Fruit fly (Drosophila melanogaster): Measurements from ENCODE around the gene CG10254.

The CG10254 gene

DNA sequence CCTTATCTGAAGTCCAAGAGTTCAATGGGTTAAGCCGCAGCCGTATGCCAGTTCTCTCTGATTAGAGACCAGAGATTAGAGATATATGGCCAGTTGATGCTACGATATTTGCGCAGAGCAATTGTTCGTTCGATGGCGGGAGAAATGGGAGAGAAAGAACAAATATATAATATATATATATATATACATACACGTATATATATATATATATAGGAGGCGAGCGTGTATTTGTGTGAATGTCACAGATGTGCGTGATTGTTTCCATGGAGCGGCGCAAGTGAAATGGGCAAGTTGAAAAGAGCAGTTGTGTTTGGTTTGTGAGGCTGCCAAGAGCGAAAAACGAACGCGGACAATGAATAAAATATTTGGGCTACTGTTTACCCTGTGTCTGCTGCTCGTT lies 17.7 kb downstream of the CG10254 start, which contains the start of gene GILT3:
Gene GILT3 (plus strand): TSS at position 301 of the 400 bp plus-strand sequence.
- TF ChIP-seq pan (optimal IDR thresholded peaks at IDR 0.05), result no peak
- no peak for TF ChIP-seq Myc (optimal IDR thresholded peaks at IDR 0.05)
- no peak for TF ChIP-seq N (GFP tag; optimal IDR thresholded peaks at IDR 0.05)
- no peak for TF ChIP-seq Dif (GFP tag; optimal IDR thresholded peaks at IDR 0.05; ENCODE audit: partially characterized antibody)
- no peak for TF ChIP-seq OdsH (GFP tag; optimal IDR thresholded peaks at IDR 0.05)
- no peak for TF ChIP-seq Rel (GFP tag; optimal IDR thresholded peaks at IDR 0.05)
- no peak for TF ChIP-seq Rel (tag; optimal IDR thresholded peaks at IDR 0.05)
- no peak for TF ChIP-seq sage (GFP tag; optimal IDR thresholded peaks at IDR 0.05)
- no peak for TF ChIP-seq Jra (GFP tag; optimal IDR thresholded peaks at IDR 0.05)
- no peak for TF ChIP-seq h (GFP tag; optimal IDR thresholded peaks at IDR 0.05)
- TF ChIP-seq foxo (GFP tag; optimal IDR thresholded peaks at IDR 0.05), result no peak
- no peak for TF ChIP-seq Mio (GFP tag; optimal IDR thresholded peaks at IDR 0.05)
- no peak for TF ChIP-seq GATAd (GFP tag; optimal IDR thresholded peaks at IDR 0.05)
- no peak for TF ChIP-seq rgr (GFP tag; optimal IDR thresholded peaks at IDR 0.05)
- TF ChIP-seq brk (GFP tag; optimal IDR thresholded peaks at IDR 0.05), result no peak
- TF ChIP-seq usp (GFP tag; optimal IDR thresholded peaks at IDR 0.05), result no peak
- TF ChIP-seq dl (GFP tag; optimal IDR thresholded peaks at IDR 0.05; ENCODE audit: insufficient read depth in 1 of 2, partially characterized antibody in 2 of 2), result no peak

DNA sequence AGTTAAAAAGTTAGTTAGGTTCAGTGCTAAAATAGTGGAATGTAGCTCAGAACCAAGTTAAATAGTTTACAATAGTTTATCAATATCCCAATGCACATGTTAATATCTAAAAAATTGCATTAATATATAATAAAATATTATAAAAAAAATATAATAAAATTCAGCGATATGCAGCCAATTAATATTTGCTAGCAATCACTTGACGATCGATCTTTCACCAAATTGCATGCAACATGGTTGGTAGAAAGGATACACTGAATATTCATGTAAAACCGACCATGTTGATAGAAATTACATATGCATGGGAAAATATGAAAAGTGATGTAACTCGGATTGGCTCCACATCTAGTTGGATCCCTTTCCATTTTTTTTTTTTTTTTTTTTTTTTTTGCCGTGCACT lies 19.1 kb downstream of the CG10254 start:
- TF ChIP-seq jim (GFP tag; optimal IDR thresholded peaks at IDR 0.05), result no peak
- no peak for TF ChIP-seq Dif (GFP tag; optimal IDR thresholded peaks at IDR 0.05; ENCODE audit: partially characterized antibody)
- no peak for TF ChIP-seq ey (GFP tag; optimal IDR thresholded peaks at IDR 0.05)
- no peak for TF ChIP-seq OdsH (GFP tag; optimal IDR thresholded peaks at IDR 0.05)
- no peak for TF ChIP-seq foxo (GFP tag; optimal IDR thresholded peaks at IDR 0.05)
- no peak for TF ChIP-seq Rel (GFP tag; optimal IDR thresholded peaks at IDR 0.05)
- TF ChIP-seq Rel (tag; optimal IDR thresholded peaks at IDR 0.05), result no peak
- TF ChIP-seq Hr83 (GFP tag; optimal IDR thresholded peaks at IDR 0.05; ENCODE audit: poor library complexity, severe bottlenecking), result no peak
- no peak for TF ChIP-seq lola (GFP tag; optimal IDR thresholded peaks at IDR 0.05)
- TF ChIP-seq brk (GFP tag; optimal IDR thresholded peaks at IDR 0.05), result no peak
- no peak for TF ChIP-seq Mio (GFP tag; optimal IDR thresholded peaks at IDR 0.05)
- TF ChIP-seq CrebA (GFP tag; optimal IDR thresholded peaks at IDR 0.05; ENCODE audit: borderline replicate concordance), result no peak
- no peak for TF ChIP-seq pan (optimal IDR thresholded peaks at IDR 0.05)
- TF ChIP-seq dsf (GFP tag; optimal IDR thresholded peaks at IDR 0.05; ENCODE audit: borderline replicate concordance), result no peak
- TF ChIP-seq dmrt93B (GFP tag; optimal IDR thresholded peaks at IDR 0.05), result no peak
- no peak for TF ChIP-seq Hnf4 (GFP tag; optimal IDR thresholded peaks at IDR 0.05)
- no peak for TF ChIP-seq Abd-B (GFP tag; optimal IDR thresholded peaks at IDR 0.05)
- TF ChIP-seq Vsx2 (GFP tag; optimal IDR thresholded peaks at IDR 0.05; ENCODE audit: partially characterized antibody), result no peak
- no peak for TF ChIP-seq Myc (optimal IDR thresholded peaks at IDR 0.05)
- TF ChIP-seq Jra (GFP tag; optimal IDR thresholded peaks at IDR 0.05), result no peak
- TF ChIP-seq rgr (GFP tag; optimal IDR thresholded peaks at IDR 0.05), result no peak

DNA sequence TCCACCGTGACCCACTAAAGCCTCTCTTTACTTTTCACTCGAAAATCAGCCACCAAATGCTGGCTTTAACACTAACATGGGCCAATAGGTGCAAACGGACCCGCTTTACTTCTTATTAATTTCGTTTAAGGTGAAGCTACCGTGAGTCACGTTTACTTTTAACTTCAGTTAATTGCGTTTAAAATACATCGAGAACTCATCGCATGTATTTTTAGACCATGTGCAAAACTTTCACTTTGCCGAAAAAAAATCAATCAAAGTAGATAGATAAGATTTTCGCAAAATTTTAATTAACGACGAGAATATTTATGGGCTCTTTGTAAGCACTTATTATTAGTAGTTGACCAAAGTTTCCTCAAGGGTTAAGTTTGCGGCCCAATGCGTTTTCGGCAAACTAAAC lies 20.4 kb downstream of the CG10254 start:
- TF ChIP-seq fru (GFP tag; optimal IDR thresholded peaks at IDR 0.05), result no peak
- no peak for TF ChIP-seq Dif (GFP tag; optimal IDR thresholded peaks at IDR 0.05; ENCODE audit: partially characterized antibody)
- TF ChIP-seq dl (GFP tag; optimal IDR thresholded peaks at IDR 0.05; ENCODE audit: insufficient read depth in 1 of 2, partially characterized antibody in 2 of 2), result no peak
- no peak for TF ChIP-seq CG32264 (GFP tag; optimal IDR thresholded peaks at IDR 0.05)
- TF ChIP-seq GATAd (GFP tag; optimal IDR thresholded peaks at IDR 0.05), result no peak
- no peak for TF ChIP-seq lola (GFP tag; optimal IDR thresholded peaks at IDR 0.05)
- TF ChIP-seq Hr83 (GFP tag; optimal IDR thresholded peaks at IDR 0.05; ENCODE audit: poor library complexity, severe bottlenecking), result no peak
- no peak for TF ChIP-seq sv (GFP tag; optimal IDR thresholded peaks at IDR 0.05)
- TF ChIP-seq rgr (GFP tag; optimal IDR thresholded peaks at IDR 0.05), result no peak
- no peak for TF ChIP-seq Jra (GFP tag; optimal IDR thresholded peaks at IDR 0.05)
- TF ChIP-seq dsf (GFP tag; optimal IDR thresholded peaks at IDR 0.05; ENCODE audit: borderline replicate concordance), result no peak
- no peak for TF ChIP-seq tai (GFP tag; optimal IDR thresholded peaks at IDR 0.05)
- TF ChIP-seq usp (GFP tag; optimal IDR thresholded peaks at IDR 0.05), result no peak
- TF ChIP-seq brk (GFP tag; optimal IDR thresholded peaks at IDR 0.05), result no peak
- no peak for TF ChIP-seq Dfd (GFP tag; optimal IDR thresholded peaks at IDR 0.05)
- no peak for TF ChIP-seq jim (GFP tag; optimal IDR thresholded peaks at IDR 0.05)
- TF ChIP-seq Vsx2 (GFP tag; optimal IDR thresholded peaks at IDR 0.05; ENCODE audit: partially characterized antibody), result no peak
- TF ChIP-seq foxo (GFP tag; optimal IDR thresholded peaks at IDR 0.05), result no peak

DNA sequence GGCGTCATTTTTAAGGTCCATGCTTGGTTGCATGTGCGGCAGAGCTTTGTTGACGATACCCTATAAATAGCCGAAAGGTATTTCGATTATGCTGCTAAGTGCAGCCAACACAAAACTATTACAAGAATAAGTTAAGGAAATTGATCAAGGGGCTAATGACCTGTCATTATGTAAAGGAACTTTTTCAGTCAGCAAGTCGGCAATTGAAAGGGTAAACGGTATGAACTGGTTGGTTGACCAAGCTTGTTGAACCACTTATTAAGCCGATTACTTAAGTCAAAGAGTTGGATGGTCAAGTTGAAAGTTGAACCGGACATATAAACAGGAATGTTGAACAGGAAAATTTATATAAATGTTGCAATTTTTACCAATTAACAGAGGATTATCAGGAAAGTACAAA lies 21.7 kb downstream of the CG10254 start:
- no peak for TF ChIP-seq usp (GFP tag; optimal IDR thresholded peaks at IDR 0.05)
- no peak for TF ChIP-seq h (GFP tag; optimal IDR thresholded peaks at IDR 0.05)
- no peak for TF ChIP-seq OdsH (GFP tag; optimal IDR thresholded peaks at IDR 0.05)
- no peak for TF ChIP-seq Mio (GFP tag; optimal IDR thresholded peaks at IDR 0.05)
- TF ChIP-seq dl (GFP tag; optimal IDR thresholded peaks at IDR 0.05; ENCODE audit: insufficient read depth in 1 of 2, partially characterized antibody in 2 of 2), result no peak
- TF ChIP-seq Abd-B (GFP tag; optimal IDR thresholded peaks at IDR 0.05), result no peak
- TF ChIP-seq foxo (GFP tag; optimal IDR thresholded peaks at IDR 0.05), result no peak
- no peak for TF ChIP-seq dsf (GFP tag; optimal IDR thresholded peaks at IDR 0.05; ENCODE audit: borderline replicate concordance)

All from whole organism, wandering third instar larva.